Fruit fly (Drosophila melanogaster): ENCODE results near the gene Atx-1.

Gene Atx-1

dm6 chrX:6793390-6793789 is 29.6 kb upstream of the Atx-1 start (continued):
- TF ChIP-seq achi (GFP tag; optimal IDR thresholded peaks at IDR 0.05), result peak; percentile 80
- TF ChIP-seq fkh (GFP tag; optimal IDR thresholded peaks at IDR 0.05), result no peak
- TF ChIP-seq CG3032 (tag; optimal IDR thresholded peaks at IDR 0.05), result peak; percentile 38
- peak; percentile 92 for TF ChIP-seq Gug (GFP tag; IDR thresholded peaks at IDR 0.05)
- peak; percentile 52 for TF ChIP-seq CG11762 (GFP tag; optimal IDR thresholded peaks at IDR 0.05; ENCODE audit: insufficient read depth)
- peak; percentile 91 for TF ChIP-seq dac (GFP tag; optimal IDR thresholded peaks at IDR 0.05)
- no peak for TF ChIP-seq CG9139 (GFP tag; optimal IDR thresholded peaks at IDR 0.05)
- no peak for TF ChIP-seq Ets96B (tag; optimal IDR thresholded peaks at IDR 0.05)
- peak; percentile 58 for TF ChIP-seq CG8319 (GFP tag; optimal IDR thresholded peaks at IDR 0.05)
- peak; percentile 42 for TF ChIP-seq fd59A (GFP tag; optimal IDR thresholded peaks at IDR 0.05)
- TF ChIP-seq Eip93F (GFP tag; optimal IDR thresholded peaks at IDR 0.05), result no peak
- peak in 1 of 2 experiments; percentile 32 for TF ChIP-seq ss (GFP tag; optimal IDR thresholded peaks at IDR 0.05)
- TF ChIP-seq CG32006 (GFP tag; optimal IDR thresholded peaks at IDR 0.05), result peak; percentile 94
- TF ChIP-seq spab (GFP tag; optimal IDR thresholded peaks at IDR 0.05), result peak; percentile 25
- TF ChIP-seq CG1621 (tag; optimal IDR thresholded peaks at IDR 0.05), result peak; percentile 39
- TF ChIP-seq CG6854 (GFP tag; optimal IDR thresholded peaks at IDR 0.05), result no peak
- peak; percentile 93 for TF ChIP-seq CG8119 (GFP tag; IDR thresholded peaks at IDR 0.05)
- peak; percentile 86 for TF ChIP-seq CG11294 (GFP tag; IDR thresholded peaks at IDR 0.05)
- TF ChIP-seq dsx (GFP tag; optimal IDR thresholded peaks at IDR 0.05; ENCODE audit: poor library complexity, severe bottlenecking), result peak; percentile 38

dm6 chrX:6794190-6794589 is 28.8 kb upstream of the Atx-1 start:
- TF ChIP-seq CG6792 (GFP tag; optimal IDR thresholded peaks at IDR 0.05), result peak; percentile 54
- peak; percentile 82 for TF ChIP-seq Gug (GFP tag; IDR thresholded peaks at IDR 0.05)
- peak; percentile 87 for TF ChIP-seq Hr4 (GFP tag; optimal IDR thresholded peaks at IDR 0.05)
- TF ChIP-seq CG11294 (GFP tag; IDR thresholded peaks at IDR 0.05), result peak; percentile 74
- TF ChIP-seq dac (GFP tag; optimal IDR thresholded peaks at IDR 0.05), result peak; percentile 77
- TF ChIP-seq esn (GFP tag; optimal IDR thresholded peaks at IDR 0.05), result peak; percentile 67
- peak; percentile 79 for TF ChIP-seq acj6 (GFP tag; optimal IDR thresholded peaks at IDR 0.05)
- peak; percentile 46 for TF ChIP-seq fkh (GFP tag; optimal IDR thresholded peaks at IDR 0.05)
- TF ChIP-seq Hr39 (GFP tag; optimal IDR thresholded peaks at IDR 0.05), result peak; percentile 78
- peak; percentile 50 for TF ChIP-seq Ets96B (tag; optimal IDR thresholded peaks at IDR 0.05)
- peak; percentile 65 for TF ChIP-seq CG10669 (GFP tag; optimal IDR thresholded peaks at IDR 0.05)
- peak; percentile 54 for TF ChIP-seq Sox102F (GFP tag; optimal IDR thresholded peaks at IDR 0.05)
- TF ChIP-seq Smox (GFP tag; optimal IDR thresholded peaks at IDR 0.05), result peak; percentile 61
- peak; percentile 69 for TF ChIP-seq CG1621 (tag; optimal IDR thresholded peaks at IDR 0.05)
- peak; percentile 74 for TF ChIP-seq net (GFP tag; optimal IDR thresholded peaks at IDR 0.05)
- TF ChIP-seq CG6854 (GFP tag; optimal IDR thresholded peaks at IDR 0.05), result no peak
- TF ChIP-seq CG8119 (GFP tag; IDR thresholded peaks at IDR 0.05), result peak; percentile 87
- TF ChIP-seq eg (GFP tag; IDR thresholded peaks at IDR 0.05), result peak; percentile 94
- peak; percentile 85 for TF ChIP-seq pdm3 (GFP tag; optimal IDR thresholded peaks at IDR 0.05)
- TF ChIP-seq Sox14 (GFP tag; optimal IDR thresholded peaks at IDR 0.05), result peak; percentile 71
- TF ChIP-seq Blimp-1 (GFP tag; optimal IDR thresholded peaks at IDR 0.05), result no peak
- TF ChIP-seq Eip93F (GFP tag; optimal IDR thresholded peaks at IDR 0.05), result no peak
- TF ChIP-seq CG4318 (GFP tag; optimal IDR thresholded peaks at IDR 0.05), result peak; percentile 76
- no peak for TF ChIP-seq CG9139 (GFP tag; optimal IDR thresholded peaks at IDR 0.05)
- peak; percentile 33 to 50 for TF ChIP-seq salr (GFP tag; optimal IDR thresholded peaks at IDR 0.05)
- peak; percentile 29 for TF ChIP-seq spab (GFP tag; optimal IDR thresholded peaks at IDR 0.05)
- peak; percentile 91 for TF ChIP-seq CG6163 (GFP tag; IDR thresholded peaks at IDR 0.05)
- peak; percentile 46 for TF ChIP-seq fd59A (GFP tag; optimal IDR thresholded peaks at IDR 0.05)
- TF ChIP-seq CG6808 (GFP tag; optimal IDR thresholded peaks at IDR 0.05), result peak; percentile 45
- TF ChIP-seq CG3919 (GFP tag; optimal IDR thresholded peaks at IDR 0.05), result peak; percentile 80
- TF ChIP-seq achi (GFP tag; optimal IDR thresholded peaks at IDR 0.05), result peak; percentile 76
- TF ChIP-seq CG10631 (GFP tag; optimal IDR thresholded peaks at IDR 0.05), result peak; percentile 55
- TF ChIP-seq CG32006 (GFP tag; optimal IDR thresholded peaks at IDR 0.05), result peak; percentile 86
- peak; percentile 21 for TF ChIP-seq dsx (GFP tag; optimal IDR thresholded peaks at IDR 0.05; ENCODE audit: poor library complexity, severe bottlenecking)
- peak; percentile 79 for TF ChIP-seq CG31627 (GFP tag; optimal IDR thresholded peaks at IDR 0.05)
- TF ChIP-seq CG6276 (GFP tag; optimal IDR thresholded peaks at IDR 0.05), result peak; percentile 65
- TF ChIP-seq CG11902 (GFP tag; optimal IDR thresholded peaks at IDR 0.05), result peak; percentile 43
- TF ChIP-seq cyc (GFP tag; optimal IDR thresholded peaks at IDR 0.05), result peak; percentile 78
- TF ChIP-seq Ets21C (GFP tag; optimal IDR thresholded peaks at IDR 0.05), result peak; percentile 51
- peak; percentile 44 for TF ChIP-seq Sox15 (GFP tag; optimal IDR thresholded peaks at IDR 0.05)
- peak; percentile 75 for TF ChIP-seq topi (GFP tag; optimal IDR thresholded peaks at IDR 0.05)
- TF ChIP-seq vri (GFP tag; optimal IDR thresholded peaks at IDR 0.05), result peak; percentile 33
- peak; percentile 80 for TF ChIP-seq svp (GFP tag)

All from whole organism, prepupa.